Fruit fly (Drosophila melanogaster) whole organism, prepupa: ENCODE results near the gene CG16824.

Experiments used
- Blimp-1 ChIP-seq: fragments of 200-800 bp; sonication (Bioruptor generic); optimal IDR thresholded peaks from 3 replicates; lab custom pipeline; 2017; ENCODE audit warnings: missing biosample characterization, missing genetic modification characterization, mild to moderate bottlenecking, moderate library complexity, missing genetic modification reagents
- CG10669 ChIP-seq: fragments of 200-800 bp; sonication (Bioruptor generic); optimal IDR thresholded peaks from 3 replicates; lab custom pipeline; 2018; ENCODE audit warnings: missing biosample characterization, mild to moderate bottlenecking, missing genetic modification characterization, moderate library complexity
- CG11294 ChIP-seq: fragments of 200-800 bp; sonication (Bioruptor generic); IDR thresholded peaks from 2 replicates; pipeline ENCODE4 v1.3.6; 2022; ENCODE audit warnings: missing biosample characterization, missing genetic modification characterization
- CG11762 ChIP-seq: fragments of 200-800 bp; sonication (Bioruptor generic); optimal IDR thresholded peaks from 3 replicates; lab custom pipeline; 2016; ENCODE audit warnings: missing biosample characterization, missing genetic modification characterization; ENCODE audit not compliant: insufficient read depth
- CG11902 ChIP-seq: fragments of 200-800 bp; sonication (Bioruptor generic); optimal IDR thresholded peaks from 3 replicates; lab custom pipeline; 2016; ENCODE audit warnings: missing biosample characterization, missing genetic modification characterization
- CG15336 ChIP-seq: fragments of 200-800 bp; sonication (Bioruptor generic); IDR thresholded peaks from 2 replicates; pipeline ENCODE4 v1.3.6; 2022; ENCODE audit warnings: missing biosample characterization, missing genetic modification characterization
- CG1621 ChIP-seq: fragments of 200-800 bp; sonication (Bioruptor generic); optimal IDR thresholded peaks from 3 replicates; lab custom pipeline; 2018; ENCODE audit warnings: missing biosample characterization, mild to moderate bottlenecking, missing genetic modification characterization
- CG3032 ChIP-seq: fragments of 200-800 bp; optimal IDR thresholded peaks from 2 replicates; lab custom pipeline; 2019; ENCODE audit warnings: missing biosample characterization, mild to moderate bottlenecking, missing genetic modification characterization, moderate library complexity
- CG31627 ChIP-seq: fragments of 200-800 bp; sonication (Bioruptor generic); optimal IDR thresholded peaks from 3 replicates; lab custom pipeline; 2016; ENCODE audit warnings: missing biosample characterization, missing genetic modification characterization
- CG32006 ChIP-seq: fragments of 200-800 bp; sonication (Bioruptor generic); optimal IDR thresholded peaks from 3 replicates; lab custom pipeline; 2017; ENCODE audit warnings: missing biosample characterization, mild to moderate bottlenecking, missing genetic modification characterization
- CG34406 ChIP-seq: fragments of 200-800 bp; sonication (Bioruptor generic); optimal IDR thresholded peaks from 3 replicates; lab custom pipeline; 2016; ENCODE audit warnings: missing biosample characterization, missing genetic modification characterization
- CG6163 ChIP-seq: fragments of 200-800 bp; sonication (Bioruptor generic); IDR thresholded peaks from 3 replicates; pipeline ENCODE4 v1.3.6; 2022; ENCODE audit warnings: missing biosample characterization, missing genetic modification characterization
- CG6276 ChIP-seq: fragments of 200-800 bp; sonication (Bioruptor generic); optimal IDR thresholded peaks from 2 replicates; lab custom pipeline; 2017; ENCODE audit warnings: missing biosample characterization, mild to moderate bottlenecking, missing genetic modification characterization
- CG6792 ChIP-seq: fragments of 200-800 bp; sonication (Bioruptor generic); optimal IDR thresholded peaks from 3 replicates; lab custom pipeline; 2016; ENCODE audit warnings: missing biosample characterization, missing genetic modification characterization
- CG6808 ChIP-seq: fragments of 200-800 bp; sonication (Bioruptor generic); optimal IDR thresholded peaks from 3 replicates; lab custom pipeline; 2017; ENCODE audit warnings: missing biosample characterization, missing genetic modification characterization, mild to moderate bottlenecking, moderate library complexity, missing genetic modification reagents
- CG6854 ChIP-seq: fragments of 200-800 bp; sonication (Bioruptor generic); optimal IDR thresholded peaks from 2 replicates; lab custom pipeline; 2017; ENCODE audit warnings: missing biosample characterization, mild to moderate bottlenecking, missing genetic modification characterization
- CG7368 ChIP-seq: fragments of 200-800 bp; sonication (Bioruptor generic); optimal IDR thresholded peaks from 3 replicates; lab custom pipeline; 2016; ENCODE audit warnings: missing biosample characterization, missing genetic modification characterization
- CG8632 ChIP-seq: fragments of 200-800 bp; sonication (Bioruptor generic); optimal IDR thresholded peaks from 3 replicates; lab custom pipeline; 2016; ENCODE audit warnings: missing biosample characterization, missing genetic modification characterization
- CG9139 ChIP-seq: fragments of 200-800 bp; sonication (Bioruptor generic); optimal IDR thresholded peaks from 3 replicates; lab custom pipeline; 2017; ENCODE audit warnings: missing biosample characterization, mild to moderate bottlenecking, missing genetic modification characterization
- Eip75B ChIP-seq: fragments of 200-800 bp; sonication (Bioruptor generic); optimal IDR thresholded peaks from 3 replicates; lab custom pipeline; 2016; ENCODE audit warnings: missing biosample characterization, missing genetic modification characterization
- Eip78C ChIP-seq: fragments of 200-800 bp; sonication (Bioruptor generic); peaks from one replicate; lab custom pipeline; 2016; ENCODE audit warnings: missing biosample characterization, missing genetic modification characterization
- Eip93F ChIP-seq: fragments of 200-800 bp; sonication (Bioruptor generic); optimal IDR thresholded peaks from 2 replicates; lab custom pipeline; 2016; ENCODE audit warnings: missing biosample characterization, mild to moderate bottlenecking, missing genetic modification characterization
- Ets21C ChIP-seq: fragments of 200-800 bp; sonication (Bioruptor generic); optimal IDR thresholded peaks from 3 replicates; lab custom pipeline; 2016; ENCODE audit warnings: missing biosample characterization, missing genetic modification characterization
- Ets96B ChIP-seq: fragments of 200-800 bp; optimal IDR thresholded peaks from 2 replicates; lab custom pipeline; 2019; ENCODE audit warnings: missing biosample characterization, mild to moderate bottlenecking, missing genetic modification characterization, moderate library complexity
- Hr38 ChIP-seq: sonication (Bioruptor generic); optimal IDR thresholded peaks from 2 replicates; lab custom pipeline; 2016; ENCODE audit warnings: missing biosample characterization, missing genetic modification characterization
- Hr39 ChIP-seq: fragments of 200-800 bp; sonication (Bioruptor generic); optimal IDR thresholded peaks from 2 replicates; lab custom pipeline; 2016; ENCODE audit warnings: missing biosample characterization, missing genetic modification characterization
- Hr4 ChIP-seq: fragments of 200-800 bp; sonication (Bioruptor generic); optimal IDR thresholded peaks from 3 replicates; lab custom pipeline; 2016; ENCODE audit warnings: missing biosample characterization, missing genetic modification characterization
- Lpt ChIP-seq: fragments of 200-800 bp; sonication (Bioruptor generic); optimal IDR thresholded peaks from 3 replicates; lab custom pipeline; 2016; ENCODE audit warnings: missing biosample characterization, missing genetic modification characterization
- OdsH ChIP-seq: fragments of 200-800 bp; sonication (Bioruptor generic); optimal IDR thresholded peaks from 3 replicates; lab custom pipeline; 2016; ENCODE audit warnings: missing biosample characterization, missing genetic modification characterization
- Smox ChIP-seq: fragments of 200-800 bp; sonication (Bioruptor generic); optimal IDR thresholded peaks from 3 replicates; lab custom pipeline; 2016; ENCODE audit warnings: missing biosample characterization, missing genetic modification characterization
- Sox14 ChIP-seq: fragments of 200-800 bp; sonication (Bioruptor generic); optimal IDR thresholded peaks from 3 replicates; lab custom pipeline; 2016; ENCODE audit warnings: missing biosample characterization, missing genetic modification characterization
- Sox15 ChIP-seq: fragments of 200-800 bp; sonication (Bioruptor generic); optimal IDR thresholded peaks from 3 replicates; lab custom pipeline; 2016; ENCODE audit warnings: missing biosample characterization, missing genetic modification characterization
- achi ChIP-seq: fragments of 200-800 bp; sonication (Bioruptor generic); optimal IDR thresholded peaks from 3 replicates; lab custom pipeline; 2016; ENCODE audit warnings: missing biosample characterization, missing genetic modification characterization
- acj6 ChIP-seq: fragments of 200-800 bp; sonication (Bioruptor generic); optimal IDR thresholded peaks from 3 replicates; lab custom pipeline; 2016; ENCODE audit warnings: missing biosample characterization, missing genetic modification characterization
- dsx ChIP-seq: fragments of 200-800 bp; optimal IDR thresholded peaks from 3 replicates; lab custom pipeline; 2019; ENCODE audit warnings: missing biosample characterization, mild to moderate bottlenecking, missing genetic modification characterization, moderate library complexity; ENCODE audit not compliant: poor library complexity, severe bottlenecking
- eg ChIP-seq: fragments of 200-800 bp; sonication (Bioruptor generic); IDR thresholded peaks from 3 replicates; pipeline ENCODE4 v1.3.6; 2022; ENCODE audit warnings: missing biosample characterization, missing genetic modification characterization
- esn ChIP-seq: fragments of 200-800 bp; sonication (Bioruptor generic); optimal IDR thresholded peaks from 2 replicates; lab custom pipeline; 2016; ENCODE audit warnings: missing biosample characterization, mild to moderate bottlenecking, missing genetic modification characterization, moderate library complexity
- fd85E ChIP-seq: fragments of 200-800 bp; sonication (Bioruptor generic); optimal IDR thresholded peaks from 3 replicates; lab custom pipeline; 2016; ENCODE audit warnings: missing biosample characterization, missing genetic modification characterization
- fkh ChIP-seq: fragments of 200-800 bp; sonication (Bioruptor generic); optimal IDR thresholded peaks from 3 replicates; lab custom pipeline; 2017; ENCODE audit warnings: missing biosample characterization, mild to moderate bottlenecking, missing genetic modification characterization, moderate library complexity
- net ChIP-seq: fragments of 200-800 bp; sonication (Bioruptor generic); optimal IDR thresholded peaks from 3 replicates; lab custom pipeline; 2016; ENCODE audit warnings: missing biosample characterization, missing genetic modification characterization
- pdm3 ChIP-seq: fragments of 200-800 bp; sonication (Bioruptor generic); optimal IDR thresholded peaks from 3 replicates; lab custom pipeline; 2016; ENCODE audit warnings: missing biosample characterization, missing genetic modification characterization
- salr ChIP-seq, 2 experiments: fragments of 200-800 bp; sonication (Bioruptor generic); optimal IDR thresholded peaks; 3 replicates each; lab custom pipeline; 2016 to 2018; ENCODE audit warnings: missing biosample characterization in 2 of 2, missing genetic modification characterization in 2 of 2, mild to moderate bottlenecking in 1 of 2
- spab ChIP-seq: fragments of 200-800 bp; sonication (Bioruptor generic); optimal IDR thresholded peaks from 2 replicates; lab custom pipeline; 2017; ENCODE audit warnings: missing biosample characterization, mild to moderate bottlenecking, missing genetic modification characterization, missing genetic modification reagents
- ss ChIP-seq, 2 experiments: fragments of 200-800 bp; sonication (Bioruptor generic); optimal IDR thresholded peaks; 2 replicates in 1 of 2; 3 replicates in 1 of 2; lab custom pipeline; 2017 to 2018; ENCODE audit warnings: mild to moderate bottlenecking in 2 of 2, missing biosample characterization in 2 of 2, missing genetic modification characterization in 2 of 2, moderate library complexity in 1 of 2
- svp ChIP-seq: fragments of 200-800 bp; sonication (Bioruptor generic); peaks from one replicate; lab custom pipeline; 2016; ENCODE audit warnings: missing biosample characterization, missing genetic modification characterization
- topi ChIP-seq: fragments of 200-800 bp; sonication (Bioruptor generic); optimal IDR thresholded peaks from 3 replicates; lab custom pipeline; 2016; ENCODE audit warnings: missing biosample characterization, missing genetic modification characterization
- vri ChIP-seq: fragments of 200-800 bp; sonication (Bioruptor generic); optimal IDR thresholded peaks from 3 replicates; lab custom pipeline; 2016; ENCODE audit warnings: missing biosample characterization, mild to moderate bottlenecking, missing genetic modification characterization

The CG16824 gene

DNA sequence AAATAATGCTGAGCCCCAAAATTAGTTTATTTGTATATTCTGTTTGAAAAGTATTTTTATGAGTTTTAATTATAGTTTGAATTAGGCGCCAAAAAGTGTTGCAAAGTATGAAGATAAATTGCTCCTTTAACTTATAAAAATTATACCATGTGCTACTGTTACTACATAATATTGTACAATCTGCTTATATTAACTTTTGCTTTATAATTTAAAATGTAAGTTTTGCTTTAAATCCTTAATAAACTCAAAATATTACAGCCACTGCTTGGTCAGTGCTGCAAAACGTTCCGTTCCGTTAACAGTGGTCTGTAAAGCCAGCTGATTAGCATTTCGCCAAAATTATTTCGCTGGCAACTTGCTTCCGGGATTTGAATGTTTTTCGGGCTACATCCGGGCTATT, 3.1 kb upstream of the CG16824 start, which contains the start of gene CG31729 (continued):
- TF ChIP-seq CG15336 (GFP tag; lab: Robert Waterston, UW) (no peak), CG32006 (no peak), fkh (GFP tag; lab: Kevin White, UChicago) (no peak), Ets21C (GFP tag; lab: Kevin White, UChicago) (no peak), Eip78C (GFP tag; lab: Kevin White, UChicago) (peak; percentile 90), pdm3 (GFP tag; lab: Kevin White, UChicago) (peak; percentile 25), CG10669 (GFP tag; lab: Kevin White, UChicago) (no peak), Sox14 (GFP tag; lab: Kevin White, UChicago) (no peak), svp (GFP tag; lab: Kevin White, UChicago) (no peak), fd85E (GFP tag; lab: Kevin White, UChicago) (no peak), topi (peak; percentile 51), acj6 (GFP tag; lab: Kevin White, UChicago) (peak; percentile 15), CG6808 (GFP tag; lab: Kevin White, UChicago) (no peak), dsx (GFP tag; lab: Kevin White, UChicago) (no peak)
- TF ChIP-seq, all 60 proteins: peak for 17

dm6 chr2L:13290276-13291065, 2.3 kb upstream of the CG16824 start:
- peak; percentile 61 for TF ChIP-seq CG6854 (GFP tag; lab: Kevin White, UChicago)
- no peak for TF ChIP-seq Hr38 (GFP tag; lab: Kevin White, UChicago)
- TF ChIP-seq ss (GFP tag; optimal IDR thresholded peaks at IDR 0.05; lab: Kevin White, UChicago): peak in 1 of 2 experiments; percentile 75
- peak; percentile 97 for TF ChIP-seq fkh (GFP tag; lab: Kevin White, UChicago)
- TF ChIP-seq CG11294: no peak
- no peak for TF ChIP-seq Sox15
- no peak for TF ChIP-seq CG31627 (GFP tag; lab: Kevin White, UChicago)
- TF ChIP-seq achi (GFP tag; lab: Kevin White, UChicago): peak; percentile 35
- TF ChIP-seq Eip93F (GFP tag; lab: Kevin White, UChicago): no peak
- TF ChIP-seq Hr4 (GFP tag; lab: Kevin White, UChicago): no peak
- TF ChIP-seq eg (GFP tag; lab: Robert Waterston, UW): peak; percentile 62; the same call in 2 of the 3 replicates
- TF ChIP-seq CG6276 (GFP tag; lab: Kevin White, UChicago): no peak
- TF ChIP-seq CG15336 (GFP tag; lab: Robert Waterston, UW): peak; percentile 11
- TF ChIP-seq Blimp-1 (GFP tag; lab: Kevin White, UChicago): peak; percentile 84
- peak; percentile 27 for TF ChIP-seq CG10669 (GFP tag; lab: Kevin White, UChicago)
- TF ChIP-seq CG6163: peak; percentile 67; the same call in 2 of the 3 replicates
- TF ChIP-seq esn (GFP tag; lab: Kevin White, UChicago): no peak
- no peak for TF ChIP-seq fd85E (GFP tag; lab: Kevin White, UChicago)
- peak; percentile 56 for TF ChIP-seq net (GFP tag; lab: Kevin White, UChicago)
- TF ChIP-seq CG11902 (GFP tag; lab: Kevin White, UChicago): no peak
- TF ChIP-seq CG6792 (GFP tag; lab: Kevin White, UChicago): peak; percentile 37
- no peak for TF ChIP-seq CG1621
- peak; percentile 34 for TF ChIP-seq spab
- TF ChIP-seq CG32006: peak; percentile 20
- TF ChIP-seq Lpt (GFP tag; lab: Kevin White, UChicago): peak; percentile 22
- TF ChIP-seq OdsH (GFP tag; lab: Kevin White, UChicago): peak; percentile 8
- no peak for TF ChIP-seq svp (GFP tag; lab: Kevin White, UChicago)
- TF ChIP-seq Ets96B (tag; lab: Kevin White, UChicago): no peak
- peak; percentile 54 for TF ChIP-seq vri (GFP tag; lab: Kevin White, UChicago)
- peak; percentile 7 for TF ChIP-seq CG6808 (GFP tag; lab: Kevin White, UChicago)
- peak; percentile 55 for TF ChIP-seq CG9139 (GFP tag; lab: Kevin White, UChicago)
- peak; percentile 51 for TF ChIP-seq Eip78C (GFP tag; lab: Kevin White, UChicago)
- no peak for TF ChIP-seq CG3032
- TF ChIP-seq Smox: peak; percentile 30
- TF ChIP-seq Hr39 (GFP tag; lab: Kevin White, UChicago): no peak
- TF ChIP-seq salr (GFP tag; optimal IDR thresholded peaks at IDR 0.05; lab: Kevin White, UChicago): no peak
- TF ChIP-seq CG11762: no peak
- TF ChIP-seq CG34406 (GFP tag; lab: Kevin White, UChicago): peak; percentile 55
- TF ChIP-seq CG7368: peak; percentile 19
- TF ChIP-seq Eip75B: no peak
- peak; percentile 58 for TF ChIP-seq CG8632 (GFP tag; lab: Kevin White, UChicago)
